Worm (Caenorhabditis elegans) whole organism, early embryonic: ENCODE data around the gene T16G12.7.

Source experiments
- F13C5.2 ChIP-seq: sonication (generic microtip); optimal IDR thresholded peaks from 2 replicates; lab custom pipeline; 2017; ENCODE audit warnings: mild to moderate bottlenecking, missing genetic modification characterization, inconsistent platforms, missing compliant biosample characterization
- pes-1 ChIP-seq: fragments of 200-800 bp; sonication (Bioruptor generic); IDR thresholded peaks from 2 replicates; pipeline ENCODE4 v1.3.6; 2022; ENCODE audit warnings: missing genetic modification reagents, missing genetic modification characterization, missing compliant biosample characterization

DNA sequence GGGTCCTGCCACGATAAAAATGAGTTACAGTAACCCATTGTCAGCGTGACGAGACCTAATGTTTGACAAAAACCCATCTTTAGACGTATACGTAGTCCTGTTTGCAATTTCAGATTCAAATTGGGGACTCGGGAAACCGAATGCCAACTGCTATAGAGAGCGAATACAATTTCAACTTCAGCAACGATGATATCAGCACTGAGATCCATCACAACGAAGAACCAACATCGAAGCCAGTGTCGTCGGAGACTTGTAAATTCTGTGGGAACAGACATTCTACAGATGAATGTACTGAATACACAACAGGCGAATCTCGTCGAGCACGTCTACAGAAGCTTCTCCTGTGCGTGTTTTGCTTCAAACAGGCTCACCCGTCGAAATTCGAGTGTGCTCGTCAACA is 45.7 kb upstream of the T16G12.7 start:
- TF ChIP-seq pes-1 (GFP tag; lab: Robert Waterston, UW), result no peak
- TF ChIP-seq F13C5.2, result no peak
